Worm (Caenorhabditis elegans) whole organism, L3 larva: ENCODE data around the gene tdp-1.
A peak's percentile ranks its signal among the peaks of the same experiment; 100 is the strongest.

Source experiments
- ceh-16 ChIP-seq: sonication (generic microtip); optimal IDR thresholded peaks from 2 replicates; lab custom pipeline; 2017; ENCODE audit warnings: missing biosample characterization, missing genetic modification characterization
- ceh-28 ChIP-seq: fragments of 150-350 bp; optimal IDR thresholded peaks from 2 replicates; lab custom pipeline; 2014; ENCODE audit warnings: missing biosample characterization, missing genetic modification reagents, missing genetic modification characterization
- daf-12 ChIP-seq: fragments of 150-350 bp; optimal IDR thresholded peaks from 2 replicates; lab custom pipeline; 2014; ENCODE audit warnings: missing biosample characterization, missing genetic modification reagents, missing genetic modification characterization
- elt-2 ChIP-seq: sonication (generic microtip); optimal IDR thresholded peaks from 2 replicates; lab custom pipeline; 2016; ENCODE audit warnings: missing genetic modification reagents, mild to moderate bottlenecking, missing genetic modification characterization, missing compliant biosample characterization
- elt-3 ChIP-seq, 3 experiments: fragments of 150-350 bp in 1 of 3; sonication (generic microtip) in 2 of 3; optimal IDR thresholded peaks; 2 replicates in 2 of 3; 4 replicates in 1 of 3; lab custom pipeline; 2014 to 2017; ENCODE audit warnings: missing biosample characterization in 3 of 3, missing genetic modification characterization in 3 of 3
- eor-1 ChIP-seq, 2 experiments: fragments of 150-350 bp; optimal IDR thresholded peaks; 2 replicates each; lab custom pipeline; 2014 to 2018; ENCODE audit warnings: missing biosample characterization in 2 of 2, missing genetic modification characterization in 2 of 2
- fkh-10 ChIP-seq: sonication (generic microtip); optimal IDR thresholded peaks from 2 replicates; lab custom pipeline; 2017; ENCODE audit warnings: missing biosample characterization, missing genetic modification reagents, missing genetic modification characterization
- fkh-2 ChIP-seq: fragments of 150-350 bp; optimal IDR thresholded peaks from 2 replicates; lab custom pipeline; 2014; ENCODE audit warnings: missing biosample characterization, missing genetic modification reagents, missing genetic modification characterization
- fos-1 ChIP-seq: fragments of 150-350 bp; optimal IDR thresholded peaks from 2 replicates; lab custom pipeline; 2014; ENCODE audit warnings: missing biosample characterization, missing genetic modification characterization
- lin-15B ChIP-seq: fragments of 150-350 bp; optimal IDR thresholded peaks from 2 replicates; lab custom pipeline; 2014; ENCODE audit warnings: missing biosample characterization, missing genetic modification characterization
- nfya-1 ChIP-seq: sonication (generic microtip); optimal IDR thresholded peaks from 2 replicates; lab custom pipeline; 2017; ENCODE audit warnings: missing genetic modification characterization, mild to moderate bottlenecking, missing compliant biosample characterization, antibody characterized with exemption, moderate library complexity; ENCODE audit not compliant: insufficient read depth
- nhr-11 ChIP-seq: fragments of 150-350 bp; optimal IDR thresholded peaks from 2 replicates; lab custom pipeline; 2014; ENCODE audit warnings: missing biosample characterization, missing genetic modification characterization
- nhr-12 ChIP-seq: fragments of 150-350 bp; optimal IDR thresholded peaks from 2 replicates; lab custom pipeline; 2014; ENCODE audit warnings: missing biosample characterization, missing genetic modification characterization
- nhr-23 ChIP-seq: fragments of 150-350 bp; optimal IDR thresholded peaks from 2 replicates; lab custom pipeline; 2014; ENCODE audit warnings: missing biosample characterization, missing genetic modification reagents, missing genetic modification characterization
- nhr-237 ChIP-seq: fragments of 150-350 bp; optimal IDR thresholded peaks from 2 replicates; lab custom pipeline; 2014; ENCODE audit warnings: missing biosample characterization, missing genetic modification characterization
- nhr-25 ChIP-seq: sonication (generic microtip); optimal IDR thresholded peaks from 2 replicates; lab custom pipeline; 2017; ENCODE audit warnings: missing biosample characterization, missing genetic modification characterization
- nhr-28 ChIP-seq: fragments of 150-350 bp; optimal IDR thresholded peaks from 2 replicates; lab custom pipeline; 2014; ENCODE audit warnings: missing biosample characterization, missing genetic modification characterization
- nhr-76 ChIP-seq: fragments of 150-350 bp; sonication (generic microtip); optimal IDR thresholded peaks from 5 replicates; lab custom pipeline; 2014; ENCODE audit warnings: missing biosample characterization, missing genetic modification characterization
- nhr-77 ChIP-seq: fragments of 150-350 bp; optimal IDR thresholded peaks from 2 replicates; lab custom pipeline; 2014; ENCODE audit warnings: missing biosample characterization, missing genetic modification characterization
- pha-4 ChIP-seq: fragments of 150-350 bp; optimal IDR thresholded peaks from 2 replicates; lab custom pipeline; 2014; ENCODE audit warnings: missing biosample characterization, missing genetic modification reagents, missing genetic modification characterization
- pqm-1 ChIP-seq: fragments of 150-350 bp; optimal IDR thresholded peaks from 2 replicates; lab custom pipeline; 2017; ENCODE audit warnings: missing biosample characterization, missing genetic modification characterization, inconsistent platforms
- sea-2 ChIP-seq: fragments of 150-350 bp; sonication (generic microtip); optimal IDR thresholded peaks from 4 replicates; lab custom pipeline; 2014; ENCODE audit warnings: missing biosample characterization, missing genetic modification reagents, missing genetic modification characterization
- skn-1 ChIP-seq: fragments of 150-350 bp; optimal IDR thresholded peaks from 2 replicates; lab custom pipeline; 2014; ENCODE audit warnings: missing biosample characterization, missing genetic modification characterization
- snpc-4 ChIP-seq: fragments of 150-350 bp; optimal IDR thresholded peaks from 2 replicates; lab custom pipeline; 2014; ENCODE audit warnings: missing biosample characterization, missing genetic modification characterization
- zag-1 ChIP-seq: fragments of 150-350 bp; optimal IDR thresholded peaks from 2 replicates; lab custom pipeline; 2014; ENCODE audit warnings: missing biosample characterization, missing genetic modification characterization
- ztf-11 ChIP-seq: fragments of 150-350 bp; optimal IDR thresholded peaks from 2 replicates; lab custom pipeline; 2014; ENCODE audit warnings: missing biosample characterization, missing genetic modification characterization
- ztf-4 ChIP-seq: fragments of 150-350 bp; optimal IDR thresholded peaks from 2 replicates; lab custom pipeline; 2014; ENCODE audit warnings: missing biosample characterization, missing genetic modification characterization

Gene tdp-1

ce11 chrII:9009976-9010702 lies 12.5 kb downstream of the tdp-1 start:
- TF ChIP-seq elt-2 (tag; lab: Kevin White, UChicago): peak; percentile 36
- no peak for TF ChIP-seq snpc-4 (tag; lab: Kevin White, UChicago)
- no peak for TF ChIP-seq nhr-77 (tag; lab: Kevin White, UChicago)

ce11 chrII:9010708-9011107 lies 13.1 kb downstream of the tdp-1 start:
- TF ChIP-seq eor-1 (tag; optimal IDR thresholded peaks at IDR 0.05; lab: Kevin White, UChicago) (no peak), nfya-1 (tag; lab: Kevin White, UChicago) (peak; percentile 5), fkh-10 (GFP tag; lab: Kevin White, UChicago) (peak; percentile 41), nhr-25 (no peak)
- TF ChIP-seq, all 47 proteins: peak for 2

ce11 chrII:9013341-9013740 lies 15.7 kb downstream of the tdp-1 start:
- no peak for TF ChIP-seq zag-1
- no peak for TF ChIP-seq fos-1 (tag; lab: Kevin White, UChicago)
- TF ChIP-seq nfya-1 (tag; lab: Kevin White, UChicago): peak; percentile 52
- peak; percentile 73 for TF ChIP-seq pha-4 (tag; lab: Kevin White, UChicago)
- TF ChIP-seq ceh-16: no peak
- no peak for TF ChIP-seq nhr-23 (tag; lab: Kevin White, UChicago)
- no peak for TF ChIP-seq elt-3 (tag; optimal IDR thresholded peaks at IDR 0.05; lab: Kevin White, UChicago)
- TF ChIP-seq nhr-12: no peak
- no peak for TF ChIP-seq nhr-237

ce11 chrII:9014188-9014587 lies 16.6 kb downstream of the tdp-1 start:
- peak; percentile 13 for TF ChIP-seq pqm-1 (tag; lab: Kevin White, UChicago)
- TF ChIP-seq ztf-4 (tag; lab: Kevin White, UChicago): no peak
- peak; percentile 34 for TF ChIP-seq elt-2 (tag; lab: Kevin White, UChicago)
- no peak for TF ChIP-seq nhr-28
- TF ChIP-seq skn-1: peak; percentile 39
- TF ChIP-seq, all 47 proteins: peak for 3

- TF ChIP-seq fkh-2 (no peak), nhr-11 (tag; lab: Kevin White, UChicago) (peak; percentile 43)
Measured at ce11 chrII:9014877-9015505, 17.4 kb downstream of the tdp-1 start.

DNA sequence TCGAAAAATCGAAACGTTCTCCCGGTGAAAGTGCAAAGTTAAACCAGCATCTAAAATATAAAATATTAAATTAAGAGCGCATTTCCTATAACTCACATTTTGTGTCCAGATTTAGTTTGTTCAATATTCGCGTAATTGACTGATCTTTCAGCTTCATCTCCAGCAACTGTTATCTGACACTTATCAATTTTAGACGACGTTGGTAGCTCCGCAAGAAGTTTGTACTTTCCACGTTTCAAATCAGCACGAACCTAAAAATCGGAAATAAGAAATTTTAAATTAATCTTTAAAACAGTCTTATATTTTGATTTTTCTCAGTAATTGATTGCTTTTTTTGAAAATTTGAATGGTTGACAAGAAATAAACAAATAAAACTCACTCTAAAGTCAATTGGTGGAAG lies 20.0 kb downstream of the tdp-1 start:
- TF ChIP-seq ceh-28 (tag; lab: Kevin White, UChicago) (no peak), elt-3 (tag; optimal IDR thresholded peaks at IDR 0.05; lab: Kevin White, UChicago) (no peak), elt-2 (tag; lab: Kevin White, UChicago) (no peak), ceh-16 (no peak), nhr-76 (no peak), nhr-237 (no peak), lin-15B (tag; lab: Kevin White, UChicago) (no peak)

- TF ChIP-seq ztf-11 (tag; lab: Kevin White, UChicago) (no peak), nhr-23 (tag; lab: Kevin White, UChicago) (peak; percentile 57), nhr-25 (peak; percentile 7)
Measured at ce11 chrII:9019704-9020103, 22.1 kb downstream of the tdp-1 start, which contains the start of gene dep-1. Gene dep-1, minus strand, starts transcription at chrII:9019798.

DNA sequence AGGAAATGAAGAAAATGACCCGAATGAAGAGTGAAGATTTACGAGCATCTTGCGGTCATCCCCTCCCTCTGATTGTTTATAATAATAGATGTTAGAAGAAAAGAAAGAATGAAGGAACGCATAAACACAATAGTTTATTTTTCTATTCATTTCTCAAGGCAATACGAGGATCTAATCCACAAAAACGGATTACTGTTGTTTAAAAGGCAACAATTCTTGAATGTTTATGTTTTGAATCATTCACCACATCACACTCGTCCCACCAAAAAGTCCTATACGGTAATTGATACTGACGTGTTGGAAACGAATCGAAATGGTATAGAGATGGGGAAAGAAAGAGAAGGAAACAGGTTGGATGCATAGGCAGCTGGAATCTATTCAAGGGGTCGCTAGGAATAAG lies 24.0 kb downstream of the tdp-1 start:
- TF ChIP-seq ztf-4 (tag; lab: Kevin White, UChicago) (no peak), fkh-10 (GFP tag; lab: Kevin White, UChicago) (no peak), ceh-16 (no peak), daf-12 (tag; lab: Kevin White, UChicago) (no peak), sea-2 (GFP tag; lab: Kevin White, UChicago) (no peak), pqm-1 (tag; lab: Kevin White, UChicago) (no peak)
